Worm (Caenorhabditis elegans) whole organism, L1 larva: ENCODE measurements around the gene F09C6.10.
A peak's percentile ranks its signal among the peaks of the same experiment; 100 is the strongest.

ENCODE experiments used
- C16A3.4 ChIP-seq: fragments of 150-350 bp; optimal IDR thresholded peaks from 2 replicates; lab custom pipeline; 2014; ENCODE audit warnings: missing biosample characterization, missing genetic modification characterization
- F16B12.6 ChIP-seq: fragments of 150-350 bp; optimal IDR thresholded peaks from 2 replicates; lab custom pipeline; 2014; ENCODE audit warnings: missing biosample characterization, missing genetic modification characterization
- Y116A8C.19 ChIP-seq: sonication (generic microtip); optimal IDR thresholded peaks from 2 replicates; lab custom pipeline; 2016; ENCODE audit warnings: missing compliant biosample characterization, missing genetic modification characterization, borderline replicate concordance
- aly-2 ChIP-seq: fragments of 150-350 bp; optimal IDR thresholded peaks from 2 replicates; lab custom pipeline; 2014; ENCODE audit warnings: missing biosample characterization, missing genetic modification characterization
- blmp-1 ChIP-seq: fragments of 150-350 bp; optimal IDR thresholded peaks from 2 replicates; lab custom pipeline; 2014; ENCODE audit warnings: missing biosample characterization, missing genetic modification characterization
- ceh-63 ChIP-seq: fragments of 200-800 bp; sonication (Bioruptor generic); optimal IDR thresholded peaks from 2 replicates; lab custom pipeline; 2018; ENCODE audit warnings: mild to moderate bottlenecking, missing genetic modification characterization, missing compliant biosample characterization
- ces-1 ChIP-seq: fragments of 150-350 bp; optimal IDR thresholded peaks from 2 replicates; lab custom pipeline; 2014; ENCODE audit warnings: missing biosample characterization, missing genetic modification reagents, missing genetic modification characterization
- efl-1 ChIP-seq, 4 experiments: fragments of 150-350 bp; optimal IDR thresholded peaks in 3 of 4; peaks in 1 of 4; 1 replicate in 1 of 4; 2 replicates in 3 of 4; lab custom pipeline; 2014; ENCODE audit warnings: missing biosample characterization in 2 of 4, missing genetic modification characterization in 2 of 4, missing genetic modification reagents in 2 of 4
- elt-3 ChIP-seq, 6 experiments: fragments of 150-350 bp in 1 of 6; sonication (generic microtip); optimal IDR thresholded peaks; 2 replicates each; lab custom pipeline; 2017 to 2018; ENCODE audit warnings: missing biosample characterization in 6 of 6, missing genetic modification characterization in 6 of 6, inconsistent platforms in 1 of 6
- fkh-10 ChIP-seq: sonication (generic microtip); optimal IDR thresholded peaks from 2 replicates; lab custom pipeline; 2017; ENCODE audit warnings: missing biosample characterization, missing genetic modification reagents, missing genetic modification characterization
- fkh-4 ChIP-seq: sonication (generic microtip); optimal IDR thresholded peaks from 2 replicates; lab custom pipeline; 2016; ENCODE audit warnings: missing compliant biosample characterization, missing genetic modification characterization, borderline replicate concordance
- fkh-8 ChIP-seq: sonication (generic microtip); optimal IDR thresholded peaks from 2 replicates; lab custom pipeline; 2016; ENCODE audit warnings: mild to moderate bottlenecking, missing genetic modification characterization, missing compliant biosample characterization
- hlh-17 ChIP-seq: fragments of 200-800 bp; sonication (Bioruptor generic); optimal IDR thresholded peaks from 2 replicates; lab custom pipeline; 2018; ENCODE audit warnings: missing genetic modification characterization, mild to moderate bottlenecking, missing compliant biosample characterization, moderate library complexity, borderline replicate concordance
- hpl-2 ChIP-seq: fragments of 150-350 bp; optimal IDR thresholded peaks from 2 replicates; lab custom pipeline; 2014; ENCODE audit warnings: missing biosample characterization, missing genetic modification reagents, missing genetic modification characterization
- jun-1 ChIP-seq: fragments of 150-350 bp; optimal IDR thresholded peaks from 2 replicates; lab custom pipeline; 2014; ENCODE audit warnings: missing biosample characterization, missing genetic modification reagents, missing genetic modification characterization
- lin-14 ChIP-seq: fragments of 200-800 bp; sonication (Bioruptor generic); optimal IDR thresholded peaks from 2 replicates; lab custom pipeline; 2018; ENCODE audit warnings: mild to moderate bottlenecking, missing genetic modification characterization, moderate library complexity, missing compliant biosample characterization
- lin-35 ChIP-seq, 2 experiments: fragments of 150-350 bp; optimal IDR thresholded peaks; 2 replicates each; lab custom pipeline; 2014; ENCODE audit warnings: missing biosample characterization in 2 of 2, missing genetic modification characterization in 2 of 2, missing genetic modification reagents in 2 of 2
- mab-9 ChIP-seq: fragments of 200-800 bp; sonication (Bioruptor generic); IDR thresholded peaks from 2 replicates; pipeline ENCODE4 v1.3.6; 2022; ENCODE audit warnings: missing genetic modification reagents, missing genetic modification characterization, missing compliant biosample characterization
- mef-2 ChIP-seq: fragments of 150-350 bp; optimal IDR thresholded peaks from 2 replicates; lab custom pipeline; 2014; ENCODE audit warnings: missing biosample characterization, missing genetic modification characterization
- nhr-12 ChIP-seq: sonication (generic microtip); optimal IDR thresholded peaks from 2 replicates; lab custom pipeline; 2017; ENCODE audit warnings: missing biosample characterization, missing genetic modification characterization
- nhr-237 ChIP-seq: fragments of 150-350 bp; optimal IDR thresholded peaks from 2 replicates; lab custom pipeline; 2014; ENCODE audit warnings: missing biosample characterization, missing genetic modification characterization
- nhr-28 ChIP-seq: fragments of 150-350 bp; optimal IDR thresholded peaks from 2 replicates; lab custom pipeline; 2014; ENCODE audit warnings: missing biosample characterization, missing genetic modification characterization
- nhr-76 ChIP-seq: sonication (generic microtip); optimal IDR thresholded peaks from 2 replicates; lab custom pipeline; 2017; ENCODE audit warnings: missing biosample characterization, missing genetic modification characterization
- nhr-77 ChIP-seq: fragments of 150-350 bp; optimal IDR thresholded peaks from 2 replicates; lab custom pipeline; 2014; ENCODE audit warnings: missing biosample characterization, missing genetic modification characterization
- nhr-84 ChIP-seq: sonication (generic microtip); optimal IDR thresholded peaks from 2 replicates; lab custom pipeline; 2017; ENCODE audit warnings: missing biosample characterization, missing genetic modification characterization
- nhr-85 ChIP-seq: sonication (generic microtip); peaks from one replicate; lab custom pipeline; 2016; ENCODE audit warnings: missing genetic modification characterization, inconsistent platforms, missing compliant biosample characterization
- nhr-90 ChIP-seq: sonication (generic microtip); optimal IDR thresholded peaks from 2 replicates; lab custom pipeline; 2016; ENCODE audit warnings: mild to moderate bottlenecking, missing genetic modification characterization, missing compliant biosample characterization; ENCODE audit not compliant: poor library complexity
- pag-3 ChIP-seq: sonication (generic microtip); optimal IDR thresholded peaks from 2 replicates; lab custom pipeline; 2017; ENCODE audit warnings: missing genetic modification characterization, mild to moderate bottlenecking, missing compliant biosample characterization, antibody characterized with exemption, borderline replicate concordance; ENCODE audit not compliant: insufficient read depth
- pax-3 ChIP-seq: fragments of 200-800 bp; sonication (Bioruptor generic); optimal IDR thresholded peaks from 2 replicates; lab custom pipeline; 2018; ENCODE audit warnings: mild to moderate bottlenecking, missing genetic modification characterization, moderate library complexity, missing compliant biosample characterization
- rnt-1 ChIP-seq: sonication (generic microtip); optimal IDR thresholded peaks from 2 replicates; lab custom pipeline; 2016; ENCODE audit warnings: mild to moderate bottlenecking, missing genetic modification characterization, moderate library complexity, missing compliant biosample characterization
- skn-1 ChIP-seq: fragments of 150-350 bp; optimal IDR thresholded peaks from 2 replicates; lab custom pipeline; 2014; ENCODE audit warnings: missing biosample characterization, missing genetic modification characterization
- snpc-4 ChIP-seq: fragments of 150-350 bp; optimal IDR thresholded peaks from 2 replicates; lab custom pipeline; 2014; ENCODE audit warnings: missing biosample characterization, missing genetic modification characterization
- snu-23 ChIP-seq: sonication (generic microtip); optimal IDR thresholded peaks from 2 replicates; lab custom pipeline; 2016; ENCODE audit warnings: missing genetic modification characterization, missing compliant biosample characterization
- sox-4 ChIP-seq: sonication (generic microtip); optimal IDR thresholded peaks from 2 replicates; lab custom pipeline; 2016; ENCODE audit warnings: missing genetic modification characterization, missing compliant biosample characterization
- sptf-1 ChIP-seq: fragments of 150-350 bp; optimal IDR thresholded peaks from 2 replicates; lab custom pipeline; 2014; ENCODE audit warnings: missing biosample characterization, missing genetic modification characterization
- swsn-7 ChIP-seq: sonication (generic microtip); optimal IDR thresholded peaks from 2 replicates; lab custom pipeline; 2016; ENCODE audit warnings: missing genetic modification characterization, missing compliant biosample characterization
- tlp-1 ChIP-seq: fragments of 150-350 bp; optimal IDR thresholded peaks from 2 replicates; lab custom pipeline; 2014; ENCODE audit warnings: missing biosample characterization, missing genetic modification characterization
- unc-130 ChIP-seq: fragments of 150-350 bp; optimal IDR thresholded peaks from 2 replicates; lab custom pipeline; 2017; ENCODE audit warnings: missing biosample characterization, missing genetic modification characterization, inconsistent platforms
- vab-15 ChIP-seq: sonication (generic microtip); optimal IDR thresholded peaks from 2 replicates; lab custom pipeline; 2017; ENCODE audit warnings: missing genotype, mild to moderate bottlenecking, missing genetic modification characterization, missing compliant biosample characterization
- ztf-4 ChIP-seq: fragments of 150-350 bp; optimal IDR thresholded peaks from 2 replicates; lab custom pipeline; 2014; ENCODE audit warnings: missing biosample characterization, missing genetic modification characterization

The F09C6.10 gene

ce11 chrV:16910864-16911263, 5.1 kb downstream of the F09C6.10 start (continued):
- TF ChIP-seq nhr-12 (tag; lab: Kevin White, UChicago) (no peak), vab-15 (tag; lab: Kevin White, UChicago) (no peak), nhr-77 (no peak), snpc-4 (tag; lab: Kevin White, UChicago) (no peak), fkh-8 (tag; lab: Kevin White, UChicago) (peak; percentile 3), sox-4 (tag; lab: Kevin White, UChicago) (no peak), ceh-63 (GFP tag; lab: Kevin White, UChicago) (no peak), swsn-7 (tag; lab: Kevin White, UChicago) (no peak), blmp-1 (tag; lab: Kevin White, UChicago) (no peak), aly-2 (tag; lab: Kevin White, UChicago) (no peak), mef-2 (tag; lab: Kevin White, UChicago) (no peak), fkh-4 (tag; lab: Kevin White, UChicago) (no peak), lin-14 (peak; percentile 55), tlp-1 (tag; lab: Kevin White, UChicago) (no peak), Y116A8C.19 (no peak), ces-1 (no peak), jun-1 (tag; lab: Kevin White, UChicago) (no peak), mab-9 (GFP tag; lab: Robert Waterston, UW) (no peak), C16A3.4 (tag; lab: Kevin White, UChicago) (no peak), hlh-17 (no peak), pag-3 (no peak), ztf-4 (no peak), sptf-1 (tag; lab: Kevin White, UChicago) (no peak), hpl-2 (GFP tag; lab: Kevin White, UChicago) (no peak)

DNA sequence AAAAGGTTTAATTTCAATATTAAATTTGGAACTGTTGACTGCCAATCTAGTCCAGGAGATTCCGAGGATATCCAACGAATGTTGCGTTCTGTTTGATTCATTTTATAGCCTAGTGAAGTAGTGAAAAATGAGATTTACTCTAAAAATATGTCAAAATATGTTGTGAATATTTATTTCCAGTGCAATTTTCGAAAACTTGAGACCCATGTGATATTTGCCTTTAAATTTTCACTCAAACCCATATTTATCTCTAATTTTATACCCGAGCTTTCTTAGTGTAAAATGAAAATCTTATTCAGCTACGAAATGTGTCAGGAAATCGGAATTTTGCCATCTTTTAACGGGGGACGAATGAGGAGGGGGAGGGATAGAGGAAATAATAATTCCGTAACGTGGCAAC, 6.1 kb downstream of the F09C6.10 start, which contains the start of gene F09C6.16:
F09C6.16 (minus strand) TSS at position 101 of the 400 bp plus-strand sequence.
- TF ChIP-seq efl-1 (optimal IDR thresholded peaks at IDR 0.05; lab: Kevin White, UChicago) (no peak), efl-1 (GFP tag; optimal IDR thresholded peaks at IDR 0.05 in 1 of 2; lab: Kevin White, UChicago) (peak in 1 of 2 experiments; percentile 28), F16B12.6 (no peak)

DNA sequence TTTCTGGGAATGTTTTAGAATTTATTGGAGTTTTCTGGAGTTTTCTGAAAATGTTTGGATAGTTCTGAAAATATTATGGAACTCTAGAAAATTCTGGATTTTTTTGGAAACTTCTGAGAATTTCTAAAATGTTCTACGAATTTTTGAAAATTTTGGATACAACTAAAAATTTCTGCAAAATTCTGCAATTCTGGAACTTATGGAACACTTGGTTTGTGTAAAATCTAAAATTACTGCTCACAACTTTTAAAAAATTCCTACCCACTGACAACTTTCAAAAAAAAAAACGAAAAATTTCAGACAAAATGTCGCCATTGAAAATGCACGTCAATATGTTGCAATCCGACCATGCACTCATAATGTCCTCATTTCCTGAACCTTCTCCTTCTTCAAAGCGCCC, 11.4 kb downstream of the F09C6.10 start, which contains the start of gene nhr-262:
nhr-262 (plus strand) TSS at position 301 of the 400 bp plus-strand sequence.
- no peak for TF ChIP-seq elt-3 (tag; optimal IDR thresholded peaks at IDR 0.05; lab: Kevin White, UChicago)
- no peak for TF ChIP-seq nhr-77
- TF ChIP-seq nhr-76: no peak
- no peak for TF ChIP-seq snu-23 (GFP tag; lab: Kevin White, UChicago)
- TF ChIP-seq sptf-1 (tag; lab: Kevin White, UChicago): no peak
- TF ChIP-seq hpl-2 (GFP tag; lab: Kevin White, UChicago): no peak
- TF ChIP-seq nhr-84 (tag; lab: Kevin White, UChicago): no peak
- no peak for TF ChIP-seq nhr-237 (tag; lab: Kevin White, UChicago)
- TF ChIP-seq unc-130 (tag; lab: Kevin White, UChicago): no peak
- TF ChIP-seq fkh-10: no peak
- TF ChIP-seq hlh-17: no peak
- no peak for TF ChIP-seq mab-9 (GFP tag; lab: Robert Waterston, UW)
- no peak for TF ChIP-seq nhr-85
- TF ChIP-seq pax-3 (tag; lab: Kevin White, UChicago): no peak
- no peak for TF ChIP-seq nhr-90 (tag; lab: Kevin White, UChicago)
- TF ChIP-seq nhr-28 (tag; lab: Kevin White, UChicago): no peak
- no peak for TF ChIP-seq lin-35 (GFP tag; optimal IDR thresholded peaks at IDR 0.05; lab: Kevin White, UChicago)
- TF ChIP-seq mef-2 (tag; lab: Kevin White, UChicago): no peak
- TF ChIP-seq, all 84 proteins: peak for 0

ce11 chrV:16902726-16903125, 13.3 kb downstream of the F09C6.10 start, which contains the start of gene srd-68:
Gene srd-68 (minus strand): TSS chrV:16902826.
- TF ChIP-seq skn-1 (tag; lab: Kevin White, UChicago): no peak
- TF ChIP-seq pax-3 (tag; lab: Kevin White, UChicago): no peak
- no peak for TF ChIP-seq rnt-1 (tag; lab: Kevin White, UChicago)
- no peak for TF ChIP-seq lin-35 (GFP tag; optimal IDR thresholded peaks at IDR 0.05; lab: Kevin White, UChicago)
- TF ChIP-seq pag-3: no peak
- TF ChIP-seq unc-130 (tag; lab: Kevin White, UChicago): no peak
